Worm (Caenorhabditis elegans) whole organism, early embryonic: ENCODE measurements around the gene nhr-92.

ENCODE experiments used
- B0310.2 ChIP-seq: sonication (generic microtip); optimal IDR thresholded peaks from 2 replicates; lab custom pipeline; 2016; ENCODE audit warnings: mild to moderate bottlenecking, missing genetic modification characterization, missing compliant biosample characterization
- F13C5.2 ChIP-seq: sonication (generic microtip); optimal IDR thresholded peaks from 2 replicates; lab custom pipeline; 2017; ENCODE audit warnings: mild to moderate bottlenecking, missing genetic modification characterization, inconsistent platforms, missing compliant biosample characterization
- aly-1 ChIP-seq: sonication (generic microtip); optimal IDR thresholded peaks from 2 replicates; lab custom pipeline; 2016; ENCODE audit warnings: missing genetic modification characterization, missing compliant biosample characterization
- ama-1 ChIP-seq: fragments of 150-350 bp; optimal IDR thresholded peaks from 2 replicates; lab custom pipeline; 2014
- ceh-13 ChIP-seq: fragments of 200-800 bp; sonication (Bioruptor generic); optimal IDR thresholded peaks from 2 replicates; lab custom pipeline; 2018; ENCODE audit warnings: mild to moderate bottlenecking, missing genetic modification characterization, missing compliant biosample characterization
- ceh-36 ChIP-seq: sonication (generic microtip); optimal IDR thresholded peaks from 2 replicates; lab custom pipeline; 2016; ENCODE audit warnings: missing genetic modification characterization, inconsistent platforms, missing compliant biosample characterization
- flt-1 ChIP-seq: fragments of 200-800 bp; sonication (Bioruptor generic); IDR thresholded peaks from 2 replicates; pipeline ENCODE4 v1.3.6; 2022; ENCODE audit warnings: missing genetic modification characterization, missing compliant biosample characterization
- hmbx-1 ChIP-seq: sonication (generic microtip); optimal IDR thresholded peaks from 2 replicates; lab custom pipeline; 2016; ENCODE audit warnings: mild to moderate bottlenecking, missing genetic modification characterization, missing compliant biosample characterization
- hmg-4 ChIP-seq: fragments of 200-800 bp; sonication (Bioruptor generic); optimal IDR thresholded peaks from 2 replicates; lab custom pipeline; 2018; ENCODE audit warnings: mild to moderate bottlenecking, missing genetic modification characterization, missing compliant biosample characterization
- hnd-1 ChIP-seq: sonication (generic microtip); optimal IDR thresholded peaks from 2 replicates; lab custom pipeline; 2016; ENCODE audit warnings: missing genetic modification characterization, missing compliant biosample characterization
- pes-1 ChIP-seq: fragments of 200-800 bp; sonication (Bioruptor generic); IDR thresholded peaks from 2 replicates; pipeline ENCODE4 v1.3.6; 2022; ENCODE audit warnings: missing genetic modification reagents, missing genetic modification characterization, missing compliant biosample characterization
- tbx-11 ChIP-seq: fragments of 200-800 bp; sonication (Bioruptor generic); IDR thresholded peaks from 2 replicates; pipeline ENCODE4 v1.3.6; 2022; ENCODE audit warnings: missing genetic modification characterization, missing compliant biosample characterization
- tra-4 ChIP-seq: sonication (generic microtip); optimal IDR thresholded peaks from 2 replicates; lab custom pipeline; 2017; ENCODE audit warnings: missing genetic modification characterization, missing compliant biosample characterization

- TF ChIP-seq hnd-1 (tag; lab: Kevin White, UChicago) (no peak), F13C5.2 (no peak), ceh-13 (GFP tag; lab: Kevin White, UChicago) (no peak), flt-1 (GFP tag; lab: Robert Waterston, UW) (no peak), ama-1 (lab: Kevin White, UChicago) (no peak), pes-1 (no peak), tra-4 (tag; lab: Kevin White, UChicago) (no peak), hmg-4 (GFP tag; lab: Kevin White, UChicago) (no peak), tbx-11 (no peak), hmbx-1 (tag; lab: Kevin White, UChicago) (no peak), ceh-36 (tag; lab: Kevin White, UChicago) (no peak), B0310.2 (no peak), aly-1 (tag; lab: Kevin White, UChicago) (no peak)
Measured at ce11 chrIV:1624447-1624846, 4.6 kb downstream of the nhr-92 start.
